Worm (Caenorhabditis elegans): Measurements from ENCODE around the gene Y54G2A.57.

The Y54G2A.57 gene

ce11 chrIV:3011647-3012046 is 41.9 kb downstream of the Y54G2A.57 start:
- TF ChIP-seq ceh-24 (tag; optimal IDR thresholded peaks at IDR 0.05): no peak
- no peak for TF ChIP-seq mec-3 (tag; optimal IDR thresholded peaks at IDR 0.05; ENCODE audit: borderline replicate concordance)
- no peak for TF ChIP-seq ttx-3 (tag; optimal IDR thresholded peaks at IDR 0.05)
- no peak for TF ChIP-seq unc-3 (GFP tag; conservative IDR thresholded peaks at IDR 0.05)
- no peak for TF ChIP-seq unc-3 (tag; optimal IDR thresholded peaks at IDR 0.05)
- TF ChIP-seq odd-2 (tag; optimal IDR thresholded peaks at IDR 0.05): no peak
- no peak for TF ChIP-seq ahr-1 (tag; optimal IDR thresholded peaks at IDR 0.05)
- no peak for TF ChIP-seq pha-2 (tag; optimal IDR thresholded peaks at IDR 0.05)
- no peak for TF ChIP-seq pros-1 (tag; optimal IDR thresholded peaks at IDR 0.05)
- no peak for TF ChIP-seq hlh-8 (tag; optimal IDR thresholded peaks at IDR 0.05)
- no peak for TF ChIP-seq ceh-45 (GFP tag; IDR thresholded peaks at IDR 0.05)
- TF ChIP-seq ets-4 (tag; optimal IDR thresholded peaks at IDR 0.05): no peak
- TF ChIP-seq pax-1 (tag; optimal IDR thresholded peaks at IDR 0.05): no peak
- TF ChIP-seq ztf-16 (tag; optimal IDR thresholded peaks at IDR 0.05): no peak
- TF ChIP-seq lim-6 (tag; optimal IDR thresholded peaks at IDR 0.05): no peak
- no peak for TF ChIP-seq hlh-15 (tag; optimal IDR thresholded peaks at IDR 0.05)
- TF ChIP-seq sox-2 (GFP tag; IDR thresholded peaks at IDR 0.05): no peak

- no peak for TF ChIP-seq pag-3 (tag; optimal IDR thresholded peaks at IDR 0.05; ENCODE audit: borderline replicate concordance)
- TF ChIP-seq nfya-1 (tag; optimal IDR thresholded peaks at IDR 0.05): peak; percentile 81
These were observed 42.8 kb downstream of the Y54G2A.57 start, which contains the start of the genes Y54G2A.28 and vrp-1 for ce11 chrIV:3012374-3013142. Gene Y54G2A.28 (minus strand): TSS chrIV:3012421. Gene vrp-1 (plus strand): TSS chrIV:3012587.

ce11 chrIV:3014610-3015009 is 44.9 kb downstream of the Y54G2A.57 start:
- TF ChIP-seq ceh-30 (tag; optimal IDR thresholded peaks at IDR 0.05) (no peak), tbx-2 (tag; optimal IDR thresholded peaks at IDR 0.05) (peak; percentile 13), unc-55 (GFP tag; optimal IDR thresholded peaks at IDR 0.05) (peak; percentile 95), rnt-1 (tag; optimal IDR thresholded peaks at IDR 0.05) (peak; percentile 44), fkh-6 (tag; optimal IDR thresholded peaks at IDR 0.05) (no peak), ztf-16 (tag; optimal IDR thresholded peaks at IDR 0.05) (no peak), ceh-31 (tag; optimal IDR thresholded peaks at IDR 0.05) (no peak), lim-6 (tag; optimal IDR thresholded peaks at IDR 0.05) (no peak), C38D4.7 (GFP tag; optimal IDR thresholded peaks at IDR 0.05) (no peak), ceh-6 (GFP tag; optimal IDR thresholded peaks at IDR 0.05) (no peak)

- TF ChIP-seq nfya-1 (tag; optimal IDR thresholded peaks at IDR 0.05) (no peak), sdc-2 (tag; optimal IDR thresholded peaks at IDR 0.05) (no peak), ttx-3 (tag; optimal IDR thresholded peaks at IDR 0.05) (no peak), ceh-19 (GFP tag; optimal IDR thresholded peaks at IDR 0.05) (no peak)
These were observed 46.5 kb downstream of the Y54G2A.57 start for ce11 chrIV:3016202-3016601.

ce11 chrIV:3018588-3018987 is 48.8 kb downstream of the Y54G2A.57 start:
- TF ChIP-seq elt-2 (tag; optimal IDR thresholded peaks at IDR 0.05) (no peak), ceh-48 (tag; optimal IDR thresholded peaks at IDR 0.05) (no peak), lim-6 (tag; optimal IDR thresholded peaks at IDR 0.05) (no peak), K09A11.1 (tag; optimal IDR thresholded peaks at IDR 0.05; ENCODE audit: insufficient read depth) (no peak), T23F11.4 (GFP tag; optimal IDR thresholded peaks at IDR 0.05) (no peak), ceh-14 (tag; optimal IDR thresholded peaks at IDR 0.05) (no peak), pros-1 (tag; optimal IDR thresholded peaks at IDR 0.05) (no peak), tbx-2 (tag; optimal IDR thresholded peaks at IDR 0.05) (no peak), ceh-19 (GFP tag; optimal IDR thresholded peaks at IDR 0.05) (no peak)
